Fruit fly (Drosophila melanogaster) Kc167 (cell line): ENCODE measurements around the gene CG15425.

Experiments
- h ChIP-seq: fragments of >200 bp; optimal IDR thresholded peaks from 3 replicates; lab custom pipeline; 2018; ENCODE audit warnings: missing external identifiers
- insv ChIP-seq: fragments of >200 bp; optimal IDR thresholded peaks from 3 replicates; lab custom pipeline; 2018; ENCODE audit warnings: missing external identifiers
- ttk ChIP-seq: sonication (Bioruptor generic); optimal IDR thresholded peaks from 2 replicates; lab custom pipeline; 2017; ENCODE audit warnings: missing external identifiers

DNA sequence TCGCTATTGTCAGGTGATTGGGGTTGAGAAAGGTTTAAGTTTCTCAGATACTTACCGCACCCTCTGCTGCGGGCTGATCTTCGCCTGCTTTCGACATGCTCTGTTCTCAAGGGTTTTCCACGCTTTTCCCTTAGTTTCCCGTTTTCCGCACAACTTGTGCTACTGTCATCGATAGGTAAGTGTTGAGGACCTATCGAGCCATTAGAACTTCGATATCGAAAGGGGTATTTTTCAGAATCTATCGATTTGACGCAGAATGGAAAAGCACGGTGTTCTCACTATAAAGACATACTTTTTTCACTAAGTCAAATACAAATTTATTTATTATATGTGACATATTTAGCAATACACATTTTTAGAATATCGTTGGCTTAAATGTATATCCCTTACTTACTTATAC is 30.6 kb upstream of the CG15425 start, which contains the start of gene CG3702:
- TF ChIP-seq h, result no peak
- TF ChIP-seq ttk (lab: Kevin White, UChicago), result no peak
- no peak for TF ChIP-seq insv
